Fruit fly (Drosophila melanogaster) whole organism, embryonic: ENCODE results near the gene CG17819.

Source experiments
- CG13123 ChIP-seq: fragments of 200-800 bp; sonication (Bioruptor generic); optimal IDR thresholded peaks from 2 replicates; lab custom pipeline; 2016; ENCODE audit warnings: missing biosample characterization, missing genetic modification characterization
- CG1792 ChIP-seq: fragments of 200-800 bp; sonication (Bioruptor generic); optimal IDR thresholded peaks from 2 replicates; lab custom pipeline; 2016; ENCODE audit warnings: missing biosample characterization, missing genetic modification characterization
- CG30403 ChIP-seq: fragments of 200-800 bp; sonication (Bioruptor generic); optimal IDR thresholded peaks from 3 replicates; lab custom pipeline; 2016; ENCODE audit warnings: missing biosample characterization, missing genetic modification characterization
- CG5245 ChIP-seq: fragments of 200-800 bp; sonication (Bioruptor generic); optimal IDR thresholded peaks from 3 replicates; lab custom pipeline; 2016; ENCODE audit warnings: missing biosample characterization, missing genetic modification characterization
- D ChIP-seq, 2 experiments: fragments of 200-800 bp in 1 of 2; fragments of >200 bp in 1 of 2; sonication (Bioruptor generic) in 1 of 2; optimal IDR thresholded peaks; 2 replicates in 1 of 2; 3 replicates in 1 of 2; lab custom pipeline; 2017; ENCODE audit warnings: mild to moderate bottlenecking in 1 of 2, missing biosample characterization in 1 of 2, missing genetic modification characterization in 1 of 2, missing genetic modification reagents in 1 of 2
- D19A ChIP-seq: fragments of 200-800 bp; optimal IDR thresholded peaks from 3 replicates; lab custom pipeline; 2019; ENCODE audit warnings: missing biosample characterization, mild to moderate bottlenecking, missing genetic modification characterization, moderate library complexity
- Hey ChIP-seq: fragments of 200-800 bp; sonication (Bioruptor generic); optimal IDR thresholded peaks from 3 replicates; lab custom pipeline; 2018; ENCODE audit warnings: missing biosample characterization, mild to moderate bottlenecking, missing genetic modification characterization
- Rfx ChIP-seq: fragments of 200-800 bp; sonication (Bioruptor generic); IDR thresholded peaks from 2 replicates; pipeline ENCODE4 v1.3.6; 2022; ENCODE audit warnings: missing biosample characterization, missing genetic modification characterization
- inv ChIP-seq: fragments of 200-800 bp; sonication (Bioruptor generic); IDR thresholded peaks from 2 replicates; pipeline ENCODE4 v1.3.6; 2022; ENCODE audit warnings: missing biosample characterization, missing genetic modification characterization; ENCODE audit not compliant: partially characterized antibody
- sens-2 ChIP-seq: fragments of 200-800 bp; sonication (Bioruptor generic); IDR thresholded peaks from 2 replicates; pipeline ENCODE4 v1.3.6; 2022; ENCODE audit warnings: missing biosample characterization, missing genetic modification characterization
- sim ChIP-seq: fragments of 200-800 bp; sonication (Bioruptor generic); IDR thresholded peaks from 2 replicates; pipeline ENCODE4 v1.3.6; 2022; ENCODE audit warnings: missing biosample characterization, missing genetic modification characterization
- trem ChIP-seq: fragments of 200-800 bp; optimal IDR thresholded peaks from 3 replicates; lab custom pipeline; 2019; ENCODE audit warnings: missing biosample characterization, mild to moderate bottlenecking, missing genetic modification characterization, moderate library complexity

- TF ChIP-seq Hey (tag; lab: Kevin White, UChicago) (no peak), D (optimal IDR thresholded peaks at IDR 0.05; lab: Kevin White, UChicago) (no peak), D (GFP tag; optimal IDR thresholded peaks at IDR 0.05; lab: Kevin White, UChicago) (no peak), D19A (tag; lab: Kevin White, UChicago) (no peak), sens-2 (no peak), CG30403 (GFP tag; lab: Kevin White, UChicago) (no peak), sim (GFP tag; lab: Robert Waterston, UW) (no peak), Rfx (GFP tag; lab: Robert Waterston, UW) (no peak), CG13123 (GFP tag; lab: Kevin White, UChicago) (no peak), CG5245 (GFP tag; lab: Kevin White, UChicago) (no peak), trem (no peak), CG1792 (GFP tag; lab: Kevin White, UChicago) (no peak), inv (GFP tag; lab: Robert Waterston, UW) (no peak)
Measured at dm6 chr3R:21871348-21871940, 13.9 kb downstream of the CG17819 start.
